Worm (Caenorhabditis elegans) whole organism, L2 larva: ENCODE measurements around the gene tbc-16.

Experiments used
- ama-1 ChIP-seq: fragments of 150-350 bp; optimal IDR thresholded peaks from 2 replicates; lab custom pipeline; 2018; ENCODE audit warnings: inconsistent platforms
- elt-1 ChIP-seq: fragments of 150-350 bp; optimal IDR thresholded peaks from 2 replicates; lab custom pipeline; 2014; ENCODE audit warnings: missing biosample characterization, missing genetic modification characterization
- lin-13 ChIP-seq: fragments of 150-350 bp; optimal IDR thresholded peaks from 2 replicates; lab custom pipeline; 2014; ENCODE audit warnings: missing biosample characterization, missing genetic modification reagents, missing genetic modification characterization
- mab-5 ChIP-seq: fragments of 150-350 bp; optimal IDR thresholded peaks from 2 replicates; lab custom pipeline; 2014; ENCODE audit warnings: missing biosample characterization, missing genetic modification characterization
- nhr-237 ChIP-seq: fragments of 150-350 bp; optimal IDR thresholded peaks from 2 replicates; lab custom pipeline; 2014; ENCODE audit warnings: missing biosample characterization, missing genetic modification characterization
- nhr-25 ChIP-seq: fragments of 150-350 bp; sonication (generic microtip); optimal IDR thresholded peaks from 3 replicates; lab custom pipeline; 2014; ENCODE audit warnings: missing biosample characterization, missing genetic modification characterization
- unc-62 ChIP-seq: fragments of 150-350 bp; optimal IDR thresholded peaks from 2 replicates; lab custom pipeline; 2014; ENCODE audit warnings: missing biosample characterization, missing genetic modification reagents, missing genetic modification characterization

DNA sequence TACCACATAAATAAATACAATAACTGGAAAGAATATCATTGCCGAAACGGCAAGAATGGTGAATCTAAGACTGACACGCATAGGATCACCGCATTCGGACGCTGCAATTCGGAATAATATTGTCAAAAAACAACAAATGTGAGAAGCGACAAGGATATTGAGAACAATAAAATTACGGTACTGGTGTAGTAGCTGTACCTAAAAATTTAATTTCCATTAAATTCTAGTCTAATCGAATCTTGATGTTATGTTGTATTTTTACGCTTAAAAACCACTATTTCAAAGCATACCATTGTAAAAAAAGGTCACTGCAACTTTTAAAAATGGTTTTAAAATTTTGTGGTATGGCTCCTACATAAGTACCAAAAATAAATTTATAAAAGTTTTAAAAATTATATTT lies 51.6 kb downstream of the tbc-16 start, which contains the start of gene mig-23:
- TF ChIP-seq ama-1 (lab: Kevin White, UChicago): no peak
- no peak for TF ChIP-seq nhr-25 (tag; lab: Kevin White, UChicago)
- TF ChIP-seq unc-62: no peak
- TF ChIP-seq elt-1 (tag; lab: Kevin White, UChicago): no peak
- TF ChIP-seq mab-5: no peak
- no peak for TF ChIP-seq nhr-237 (tag; lab: Kevin White, UChicago)
- TF ChIP-seq lin-13 (GFP tag; lab: Kevin White, UChicago): no peak
